Worm (Caenorhabditis elegans) whole organism, midembryonic: ENCODE measurements around the gene oac-22.

Source experiments
- T22C8.4 ChIP-seq: fragments of 200-800 bp; sonication (Bioruptor generic); IDR thresholded peaks from 2 replicates; pipeline ENCODE4 v1.3.6; 2022; ENCODE audit warnings: missing genetic modification characterization, missing compliant biosample characterization
- cog-1 ChIP-seq: sonication (generic microtip); optimal IDR thresholded peaks from 2 replicates; lab custom pipeline; 2016; ENCODE audit warnings: missing genetic modification characterization, missing compliant biosample characterization
- flt-1 ChIP-seq: fragments of 200-800 bp; sonication (Bioruptor generic); IDR thresholded peaks from 2 replicates; pipeline ENCODE4 v1.3.6; 2022; ENCODE audit warnings: missing genetic modification characterization, missing compliant biosample characterization
- klf-2 ChIP-seq: fragments of 200-800 bp; sonication (Bioruptor generic); conservative IDR thresholded peaks from 2 replicates; pipeline ENCODE4 v1.3.6; 2022; ENCODE audit warnings: missing genetic modification reagents, missing genetic modification characterization, missing compliant biosample characterization
- med-1 ChIP-seq: sonication (generic microtip); optimal IDR thresholded peaks from 2 replicates; lab custom pipeline; 2017; ENCODE audit warnings: missing genetic modification characterization, mild to moderate bottlenecking, missing compliant biosample characterization, antibody characterized with exemption, missing genetic modification reagents; ENCODE audit not compliant: insufficient read depth
- ref-1 ChIP-seq: fragments of 200-800 bp; sonication (Bioruptor generic); conservative IDR thresholded peaks from 2 replicates; pipeline ENCODE4 v1.3.6; 2022; ENCODE audit warnings: missing genetic modification reagents, missing genetic modification characterization, missing compliant biosample characterization
- tab-1 ChIP-seq: fragments of 200-800 bp; sonication (Bioruptor generic); IDR thresholded peaks from 2 replicates; pipeline ENCODE4 v1.3.6; 2022; ENCODE audit warnings: missing genetic modification characterization, missing compliant biosample characterization
- ztf-23 ChIP-seq: fragments of 200-800 bp; sonication (Bioruptor generic); IDR thresholded peaks from 2 replicates; pipeline ENCODE4 v1.3.6; 2022; ENCODE audit warnings: missing genetic modification reagents, missing genetic modification characterization, missing compliant biosample characterization
- ztf-29 ChIP-seq: fragments of 200-800 bp; sonication (Bioruptor generic); IDR thresholded peaks from 2 replicates; pipeline ENCODE4 v1.3.6; 2022; ENCODE audit warnings: missing genetic modification reagents, missing genetic modification characterization, missing compliant biosample characterization

oac-22 gene

DNA sequence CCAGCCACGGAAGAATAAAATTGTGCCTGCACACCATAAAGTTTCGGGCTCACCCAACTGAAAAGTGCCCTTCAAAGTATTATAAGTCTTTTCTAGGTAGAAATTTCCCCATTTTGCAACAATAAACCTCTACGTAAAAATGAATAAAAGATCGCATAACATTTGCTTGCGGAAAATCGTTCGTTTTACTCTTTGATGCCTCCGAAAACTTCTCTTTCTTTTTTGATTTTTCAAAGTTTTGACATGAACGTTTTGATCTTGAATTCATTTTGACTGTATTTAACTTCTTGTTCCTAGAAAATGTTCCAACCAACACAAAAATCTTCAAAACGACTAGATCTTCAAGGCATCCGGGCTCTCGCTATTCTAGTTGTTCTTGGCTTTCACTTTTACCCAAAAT, 3.5 kb downstream of the oac-22 start, which contains the start of gene oac-21:
TSS of gene oac-21 (plus strand) at position 301 of the 400 bp plus-strand sequence.
- TF ChIP-seq flt-1 (GFP tag; lab: Robert Waterston, UW) (no peak), tab-1 (GFP tag; lab: Robert Waterston, UW) (no peak), med-1 (GFP tag; lab: Kevin White, UChicago) (no peak), klf-2 (no peak), cog-1 (tag; lab: Kevin White, UChicago) (no peak), ztf-29 (GFP tag; lab: Robert Waterston, UW) (no peak)

- TF ChIP-seq ztf-23 (GFP tag; lab: Robert Waterston, UW) (no peak), klf-2 (no peak), tab-1 (GFP tag; lab: Robert Waterston, UW) (no peak)
Measured at ce11 chrIV:3892027-3892426, 6.6 kb downstream of the oac-22 start, which contains the start of gene F56D6.9. Gene F56D6.9 (plus strand): TSS chrIV:3892327.

- TF ChIP-seq ztf-29 (GFP tag; lab: Robert Waterston, UW) (no peak), T22C8.4 (GFP tag; lab: Robert Waterston, UW) (no peak), ztf-23 (GFP tag; lab: Robert Waterston, UW) (no peak), med-1 (GFP tag; lab: Kevin White, UChicago) (no peak), klf-2 (no peak), ref-1 (GFP tag; lab: Robert Waterston, UW) (no peak), cog-1 (tag; lab: Kevin White, UChicago) (no peak), tab-1 (GFP tag; lab: Robert Waterston, UW) (no peak), flt-1 (GFP tag; lab: Robert Waterston, UW) (no peak)
Measured at ce11 chrIV:3894004-3894480, 8.6 kb downstream of the oac-22 start, which contains the start of gene F56D6.8. Gene F56D6.8 (minus strand): TSS chrIV:3894430.

DNA sequence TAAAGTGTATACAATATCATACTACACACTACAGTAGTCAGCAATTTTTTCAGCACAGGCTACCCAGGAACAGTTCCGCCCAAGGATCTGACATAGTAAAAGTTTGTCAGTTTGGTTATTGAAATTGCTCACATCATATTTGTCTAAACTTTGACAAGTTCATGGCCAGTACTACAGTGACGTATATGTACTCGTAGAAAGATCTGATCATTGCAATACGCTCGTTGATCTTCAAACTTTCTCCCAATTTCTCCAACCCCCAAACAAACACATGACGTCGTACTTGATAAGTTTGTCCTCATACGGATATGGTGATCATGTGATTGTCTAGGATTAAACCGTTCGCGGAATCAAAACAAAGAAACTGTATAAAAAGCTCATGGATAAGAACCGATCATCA, 9.3 kb downstream of the oac-22 start, which contains the start of gene dct-8:
TSS of gene dct-8 (plus strand) at position 301 of the 400 bp plus-strand sequence.
- TF ChIP-seq ztf-29 (GFP tag; lab: Robert Waterston, UW) (no peak), cog-1 (tag; lab: Kevin White, UChicago) (no peak), T22C8.4 (GFP tag; lab: Robert Waterston, UW) (no peak), tab-1 (GFP tag; lab: Robert Waterston, UW) (no peak), med-1 (GFP tag; lab: Kevin White, UChicago) (no peak), ztf-23 (GFP tag; lab: Robert Waterston, UW) (no peak), klf-2 (no peak), ref-1 (GFP tag; lab: Robert Waterston, UW) (no peak)

- TF ChIP-seq klf-2 (no peak), ref-1 (GFP tag; lab: Robert Waterston, UW) (no peak), cog-1 (tag; lab: Kevin White, UChicago) (no peak), ztf-23 (GFP tag; lab: Robert Waterston, UW) (no peak), flt-1 (GFP tag; lab: Robert Waterston, UW) (no peak), T22C8.4 (GFP tag; lab: Robert Waterston, UW) (no peak), med-1 (GFP tag; lab: Kevin White, UChicago) (no peak), tab-1 (GFP tag; lab: Robert Waterston, UW) (no peak), ztf-29 (GFP tag; lab: Robert Waterston, UW) (no peak)
Measured at ce11 chrIV:3899719-3900554, 14.5 kb downstream of the oac-22 start, which contains the start of gene srz-62. Gene srz-62 (plus strand): TSS chrIV:3900504.

DNA sequence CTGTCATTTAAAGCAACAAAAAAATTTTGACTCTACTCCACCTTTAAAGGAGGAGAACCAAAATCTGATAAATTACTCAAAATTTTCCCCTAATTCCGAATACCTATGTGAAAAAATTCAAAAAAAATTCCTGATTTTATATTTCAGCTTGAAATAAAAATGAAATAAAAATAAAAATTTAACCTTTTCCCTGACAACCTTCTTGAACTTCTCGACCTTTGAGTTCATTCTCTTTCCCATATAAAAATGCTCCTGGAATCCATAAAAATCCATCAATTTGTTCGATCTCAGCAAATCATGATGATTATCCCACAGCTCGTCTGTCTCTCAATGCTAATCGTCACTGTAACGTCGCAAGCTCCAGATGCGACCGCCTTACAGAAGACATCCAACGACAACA, 17.5 kb downstream of the oac-22 start, which contains the start of gene F56D6.6:
TSS of gene F56D6.6 (plus strand) at position 301 of the 400 bp plus-strand sequence.
- TF ChIP-seq ref-1 (GFP tag; lab: Robert Waterston, UW), result no peak
- no peak for TF ChIP-seq T22C8.4 (GFP tag; lab: Robert Waterston, UW)
- no peak for TF ChIP-seq ztf-23 (GFP tag; lab: Robert Waterston, UW)

- TF ChIP-seq ztf-23 (GFP tag; lab: Robert Waterston, UW) (no peak), klf-2 (no peak), ref-1 (GFP tag; lab: Robert Waterston, UW) (no peak), T22C8.4 (GFP tag; lab: Robert Waterston, UW) (no peak), med-1 (GFP tag; lab: Kevin White, UChicago) (no peak), ztf-29 (GFP tag; lab: Robert Waterston, UW) (no peak), tab-1 (GFP tag; lab: Robert Waterston, UW) (no peak), flt-1 (GFP tag; lab: Robert Waterston, UW) (no peak), cog-1 (tag; lab: Kevin White, UChicago) (no peak)
Measured at ce11 chrIV:3904620-3905019, 19.2 kb downstream of the oac-22 start, which contains the start of gene F56D6.21. Gene F56D6.21 (plus strand): TSS chrIV:3904920.

DNA sequence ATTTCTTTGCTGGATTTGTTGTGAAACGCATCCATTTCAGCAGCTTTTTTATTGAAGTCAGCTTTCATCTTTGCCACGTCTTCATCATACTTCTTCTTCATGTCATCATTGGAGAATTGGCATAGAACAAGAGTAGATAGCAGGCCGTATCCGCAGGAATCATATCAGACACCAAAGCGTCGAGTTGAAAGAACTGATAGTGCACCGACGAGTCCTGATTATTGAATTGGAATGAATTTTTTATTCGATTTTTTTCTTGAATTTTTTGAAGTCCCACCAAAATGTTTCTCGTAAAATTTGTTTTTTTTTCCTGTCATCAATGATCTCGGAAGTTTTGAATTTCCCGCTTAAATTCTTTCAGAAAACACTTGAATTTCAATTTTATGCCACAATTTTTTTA, 20.9 kb downstream of the oac-22 start, which contains the start of gene F56D6.11:
TSS of gene F56D6.11 (minus strand) at position 101 of the 400 bp plus-strand sequence.
- TF ChIP-seq T22C8.4 (GFP tag; lab: Robert Waterston, UW) (no peak), ref-1 (GFP tag; lab: Robert Waterston, UW) (no peak), tab-1 (GFP tag; lab: Robert Waterston, UW) (no peak), ztf-29 (GFP tag; lab: Robert Waterston, UW) (no peak), flt-1 (GFP tag; lab: Robert Waterston, UW) (no peak), med-1 (GFP tag; lab: Kevin White, UChicago) (no peak), cog-1 (tag; lab: Kevin White, UChicago) (no peak), klf-2 (no peak)
